Fruit fly (Drosophila melanogaster): ENCODE measurements around the gene CG33234.

- TF ChIP-seq grau (tag; optimal IDR thresholded peaks at IDR 0.05) (no peak), CG14860 (GFP tag; IDR thresholded peaks at IDR 0.05; ENCODE audit: partially characterized antibody) (no peak), CG10654 (GFP tag; optimal IDR thresholded peaks at IDR 0.05) (no peak), CG6683 (GFP tag; optimal IDR thresholded peaks at IDR 0.05) (no peak)
These were observed 2.1 kb upstream of the CG33234 start, which contains the start of gene CG33233 for dm6 chr3L:2659339-2659738.

Data from whole organism, embryonic.